Fruit fly (Drosophila melanogaster): Measurements from ENCODE around the gene TwdlY.
A peak's percentile ranks its signal among the peaks of the same experiment; 100 is the strongest.

Gene TwdlY

DNA sequence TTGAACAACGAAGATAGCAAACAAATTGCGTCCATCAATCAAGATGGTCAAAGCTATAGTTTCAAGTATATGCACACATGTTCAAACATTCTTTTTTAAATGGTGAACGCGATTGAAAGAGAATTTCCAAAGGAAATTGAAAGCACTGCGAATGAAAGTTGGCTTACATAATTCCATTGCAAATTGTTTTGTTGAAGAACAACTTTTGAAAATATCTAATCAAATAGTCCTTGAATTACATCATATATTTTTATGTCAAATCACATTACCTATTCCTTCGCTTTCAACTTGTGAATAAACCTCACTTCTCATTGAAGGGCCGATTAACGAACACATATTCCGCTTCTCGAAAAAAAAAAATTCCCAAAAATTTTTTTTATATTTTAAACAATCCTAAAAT lies 5.9 kb downstream of the TwdlY start, which contains the start of gene CG32568:
CG32568 (plus strand) TSS at position 301 of the 400 bp plus-strand sequence.
- TF ChIP-seq Hr3 (GFP tag; optimal IDR thresholded peaks at IDR 0.05) (no peak), Gug (GFP tag; IDR thresholded peaks at IDR 0.05) (no peak), Aef1 (GFP tag; IDR thresholded peaks at IDR 0.05) (no peak), Dad (GFP tag; optimal IDR thresholded peaks at IDR 0.05) (no peak), CG3847 (GFP tag; IDR thresholded peaks at IDR 0.05) (no peak), YL-1 (GFP tag; optimal IDR thresholded peaks at IDR 0.05) (no peak), Atf3 (GFP tag; optimal IDR thresholded peaks at IDR 0.05) (no peak), CG12104 (GFP tag; optimal IDR thresholded peaks at IDR 0.05) (no peak), Poxn (GFP tag; IDR thresholded peaks at IDR 0.05) (no peak), lola (GFP tag; optimal IDR thresholded peaks at IDR 0.05) (no peak), chif (GFP tag; optimal IDR thresholded peaks at IDR 0.05) (no peak), Ravus (GFP tag; IDR thresholded peaks at IDR 0.05) (no peak)

DNA sequence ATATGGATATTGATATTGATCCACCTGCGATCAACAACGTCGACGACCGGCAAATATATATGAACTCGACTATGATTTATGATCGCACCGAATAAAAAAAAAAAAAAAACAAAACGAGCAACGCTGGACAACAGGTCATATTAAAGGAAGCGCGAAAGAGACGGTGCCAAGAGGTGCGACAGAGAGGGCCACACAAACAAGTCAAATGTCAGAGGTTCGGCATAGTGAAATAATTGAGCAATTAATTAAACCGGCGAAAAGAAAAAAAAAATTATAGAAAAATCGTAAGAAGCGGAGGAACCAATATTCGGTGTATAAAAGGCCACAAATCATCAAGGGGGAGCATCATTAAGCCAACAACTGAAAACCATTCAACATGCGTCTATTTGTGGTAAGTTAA lies 7.8 kb downstream of the TwdlY start, which contains the start of gene Twdlalpha:
Twdlalpha (plus strand) TSS at position 301 of the 400 bp plus-strand sequence.
- TF ChIP-seq CG17359 (tag; optimal IDR thresholded peaks at IDR 0.05) = no peak
- TF ChIP-seq HLHmδ (GFP tag; optimal IDR thresholded peaks at IDR 0.05) = no peak
- TF ChIP-seq gcm2 (GFP tag; optimal IDR thresholded peaks at IDR 0.05) = no peak
- no peak for TF ChIP-seq CG18599 (GFP tag; optimal IDR thresholded peaks at IDR 0.05)
- no peak for TF ChIP-seq CG2712 (tag; optimal IDR thresholded peaks at IDR 0.05)
- TF ChIP-seq CG12744 (GFP tag; optimal IDR thresholded peaks at IDR 0.05) = no peak
- TF ChIP-seq Hr39 (optimal IDR thresholded peaks at IDR 0.05) = no peak
- TF ChIP-seq repo (GFP tag; optimal IDR thresholded peaks at IDR 0.05) = no peak
- TF ChIP-seq schlank (tag; optimal IDR thresholded peaks at IDR 0.05) = no peak
- TF ChIP-seq Hey (tag; optimal IDR thresholded peaks at IDR 0.05) = no peak
- TF ChIP-seq CG12659 (GFP tag; optimal IDR thresholded peaks at IDR 0.05) = no peak
- TF ChIP-seq disco-r (GFP tag; optimal IDR thresholded peaks at IDR 0.05) = no peak
- no peak for TF ChIP-seq Dek (tag; optimal IDR thresholded peaks at IDR 0.05)
- TF ChIP-seq CG8944 (GFP tag; optimal IDR thresholded peaks at IDR 0.05) = no peak
- no peak for TF ChIP-seq pfk (GFP tag; optimal IDR thresholded peaks at IDR 0.05)
- no peak for TF ChIP-seq CG8924 (tag; optimal IDR thresholded peaks at IDR 0.05)
- no peak for TF ChIP-seq CG8388 (GFP tag; optimal IDR thresholded peaks at IDR 0.05)
- TF ChIP-seq D19B (GFP tag; optimal IDR thresholded peaks at IDR 0.05) = no peak

DNA sequence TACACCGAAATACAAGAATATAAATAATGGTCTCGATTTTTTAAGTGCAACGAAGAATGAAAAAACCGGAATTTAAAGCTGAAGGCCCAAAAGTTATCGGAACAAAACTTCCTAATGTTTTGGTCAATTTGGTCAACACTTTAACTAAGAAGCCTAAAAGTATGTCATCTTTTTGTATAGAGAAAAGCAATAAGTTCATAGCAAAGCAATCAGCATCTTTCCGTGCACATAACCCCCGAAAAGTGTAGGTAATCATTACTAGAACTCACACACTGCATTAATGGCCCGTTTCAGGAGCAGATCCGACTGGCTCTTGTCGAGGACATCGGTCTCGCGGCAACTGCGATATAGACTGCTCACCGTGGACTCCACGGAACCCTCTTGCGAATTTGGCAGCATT lies 9.6 kb downstream of the TwdlY start:
- no peak for TF ChIP-seq shn (GFP tag; optimal IDR thresholded peaks at IDR 0.05)
- no peak for TF ChIP-seq Med (GFP tag)
- TF ChIP-seq CoRest (tag; optimal IDR thresholded peaks at IDR 0.05) = no peak
- TF ChIP-seq CG8290 (GFP tag; optimal IDR thresholded peaks at IDR 0.05) = peak; percentile 44
- no peak for TF ChIP-seq CG8290 (tag; optimal IDR thresholded peaks at IDR 0.05)
- TF ChIP-seq CG17912 (GFP tag; optimal IDR thresholded peaks at IDR 0.05) = no peak
- TF ChIP-seq CG10462 (GFP tag; optimal IDR thresholded peaks at IDR 0.05) = no peak
- TF ChIP-seq zen2 (GFP tag; IDR thresholded peaks at IDR 0.05; ENCODE audit: partially characterized antibody) = no peak
- TF ChIP-seq p53 (GFP tag; optimal IDR thresholded peaks at IDR 0.05) = no peak
- 0 out of 3 replicates have a peak, but pooled peaks have one; percentile 9 for TF ChIP-seq CG6791 (GFP tag; IDR thresholded peaks at IDR 0.05; ENCODE audit: partially characterized antibody)
- no peak for TF ChIP-seq Chrac-16 (GFP tag; optimal IDR thresholded peaks at IDR 0.05)
- no peak for TF ChIP-seq Jarid2 (GFP tag; optimal IDR thresholded peaks at IDR 0.05)
- TF ChIP-seq CG14667 (GFP tag; IDR thresholded peaks at IDR 0.05) = no peak
- TF ChIP-seq ab (GFP tag; optimal IDR thresholded peaks at IDR 0.05) = no peak
- TF ChIP-seq H15 (GFP tag; IDR thresholded peaks at IDR 0.05) = no peak
- TF ChIP-seq Hr51 (GFP tag; optimal IDR thresholded peaks at IDR 0.05) = no peak
- TF ChIP-seq CG7786 (GFP tag; optimal IDR thresholded peaks at IDR 0.05) = no peak
- TF ChIP-seq dpn (GFP tag; optimal IDR thresholded peaks at IDR 0.05) = no peak
- no peak for TF ChIP-seq Stat92E (GFP tag; optimal IDR thresholded peaks at IDR 0.05)
- TF ChIP-seq CG6854 (GFP tag; optimal IDR thresholded peaks at IDR 0.05) = no peak
- TF ChIP-seq tna (GFP tag; IDR thresholded peaks at IDR 0.05; ENCODE audit: partially characterized antibody) = no peak

All from whole organism, embryonic.